Worm (Caenorhabditis elegans) whole organism, late embryonic: ENCODE data around the gene F49E12.10.

ENCODE experiments used
- ceh-48 ChIP-seq: sonication (generic microtip); optimal IDR thresholded peaks from 2 replicates; lab custom pipeline; 2016; ENCODE audit warnings: missing genetic modification characterization, inconsistent platforms, missing compliant biosample characterization
- eyg-1 ChIP-seq: sonication (generic microtip); optimal IDR thresholded peaks from 2 replicates; lab custom pipeline; 2016; ENCODE audit warnings: missing genotype, missing genetic modification characterization, missing compliant biosample characterization
- unc-42 ChIP-seq: sonication (generic microtip); optimal IDR thresholded peaks from 2 replicates; lab custom pipeline; 2016; ENCODE audit warnings: missing genotype, missing genetic modification characterization, missing compliant biosample characterization
- unc-86 ChIP-seq: sonication (generic microtip); optimal IDR thresholded peaks from 2 replicates; lab custom pipeline; 2016; ENCODE audit warnings: missing genetic modification characterization, missing compliant biosample characterization

DNA sequence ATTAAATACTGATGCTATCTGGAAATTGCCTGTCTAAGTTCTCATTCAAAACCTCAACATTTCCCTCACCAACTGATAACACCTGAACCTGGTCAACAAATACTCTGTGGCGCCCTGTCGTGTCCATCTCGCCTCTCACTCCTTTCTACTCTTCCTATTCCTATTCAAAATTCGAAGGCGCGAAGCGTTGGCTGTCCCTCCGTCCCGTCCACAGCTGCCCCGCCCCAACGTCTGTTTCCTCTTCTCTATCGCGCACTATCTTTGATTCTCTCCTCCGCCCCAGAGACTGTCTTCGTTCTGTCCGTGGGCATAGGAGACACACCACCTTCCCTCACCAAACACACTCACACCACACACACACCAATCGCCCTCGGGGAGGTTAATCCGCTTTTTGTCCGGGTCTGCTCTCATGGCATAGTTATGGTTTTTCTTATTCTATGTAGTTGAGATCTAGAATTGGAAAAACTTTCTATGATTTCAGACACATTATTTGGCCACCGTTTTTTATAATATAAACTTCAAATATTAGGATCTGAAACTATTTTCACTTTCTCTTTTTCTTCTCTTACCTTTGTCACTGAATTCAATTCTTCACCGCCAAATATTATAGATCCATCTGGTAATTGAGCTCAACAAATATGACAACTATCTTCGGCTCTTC lies 21.3 kb downstream of the F49E12.10 start, which contains the start of gene efl-3:
- TF ChIP-seq unc-42 (tag; lab: Kevin White, UChicago) (no peak), eyg-1 (tag; lab: Kevin White, UChicago) (no peak), unc-86 (tag; lab: Kevin White, UChicago) (no peak), ceh-48 (no peak)
